Fruit fly (Drosophila melanogaster): Measurements from ENCODE around the gene sty.
A peak's percentile ranks its signal among the peaks of the same experiment; 100 is the strongest.

Gene sty

DNA sequence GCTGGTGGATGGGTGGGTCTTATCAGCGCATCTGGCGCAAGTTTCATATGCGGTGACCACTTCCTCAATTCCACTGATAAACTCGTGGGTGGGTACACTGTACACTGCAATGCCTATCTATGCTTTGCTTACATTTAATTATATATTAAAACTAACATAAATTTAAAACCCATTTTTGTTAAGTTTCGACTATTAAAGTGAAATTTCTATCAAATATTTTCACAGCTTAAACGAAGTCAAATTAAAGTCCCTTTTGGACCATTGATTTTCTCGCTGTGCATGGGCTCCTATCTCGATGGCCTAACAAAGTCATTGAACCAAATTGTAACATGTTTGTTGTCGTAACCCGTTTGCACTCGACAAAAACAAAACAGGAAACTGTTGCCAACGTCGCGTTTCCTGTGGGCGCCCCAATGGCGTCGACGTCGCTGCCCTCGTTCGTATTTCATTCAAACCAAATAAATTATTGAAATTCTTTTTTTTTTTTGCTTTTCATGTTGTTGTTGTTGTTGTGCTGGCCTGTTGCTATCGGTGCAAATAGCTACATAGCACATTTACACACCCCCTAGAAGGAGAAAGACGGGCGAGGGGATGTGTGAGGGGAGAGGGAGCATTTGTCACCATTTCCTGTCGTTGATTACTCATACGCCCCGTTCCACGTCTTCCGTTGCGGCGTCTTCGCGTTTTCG is 8.1 kb upstream of the sty start (continued):
- TF ChIP-seq zfh1 (GFP tag; IDR thresholded peaks at IDR 0.05) = peak; percentile 84
- peak; percentile 73 for TF ChIP-seq tio (GFP tag; optimal IDR thresholded peaks at IDR 0.05)
- TF ChIP-seq ham (GFP tag; IDR thresholded peaks at IDR 0.05) = peak; percentile 61; the same call in 1 of the 2 replicates
- no peak for TF ChIP-seq jumu (GFP tag; optimal IDR thresholded peaks at IDR 0.05)
- TF ChIP-seq Nf-YC (tag; optimal IDR thresholded peaks at IDR 0.05) = peak; percentile 52
- TF ChIP-seq ATbp (GFP tag; optimal IDR thresholded peaks at IDR 0.05) = peak; percentile 85
- TF ChIP-seq MTF-1 (GFP tag; optimal IDR thresholded peaks at IDR 0.05; ENCODE audit: borderline replicate concordance) = peak; percentile 66
- TF ChIP-seq vnd (GFP tag; IDR thresholded peaks at IDR 0.05; ENCODE audit: partially characterized antibody) = no peak
- TF ChIP-seq Nf-YB (GFP tag; optimal IDR thresholded peaks at IDR 0.05) = peak; percentile 57
- peak; percentile 91 for TF ChIP-seq CoRest (tag; optimal IDR thresholded peaks at IDR 0.05)
- TF ChIP-seq Ada2b (GFP tag; IDR thresholded peaks at IDR 0.05) = peak; percentile 90
- TF ChIP-seq Vsx1 (GFP tag; optimal IDR thresholded peaks at IDR 0.05) = peak; percentile 58
- peak; percentile 83 for TF ChIP-seq Hr3 (GFP tag; optimal IDR thresholded peaks at IDR 0.05)
- TF ChIP-seq Gug (GFP tag; IDR thresholded peaks at IDR 0.05) = peak; percentile 55; the same call in 3 of the 4 replicates
- peak; percentile 73 for TF ChIP-seq toy (GFP tag; IDR thresholded peaks at IDR 0.05)
- peak; percentile 94 for TF ChIP-seq Atf6 (GFP tag; IDR thresholded peaks at IDR 0.05)
- TF ChIP-seq aop (GFP tag; IDR thresholded peaks at IDR 0.05) = peak; percentile 36; the same call in 1 of the 2 replicates
- TF ChIP-seq fd96Cb (tag; optimal IDR thresholded peaks at IDR 0.05) = peak; percentile 73
- peak; percentile 93 for TF ChIP-seq dysf (GFP tag; IDR thresholded peaks at IDR 0.05)
- TF ChIP-seq Stat92E (GFP tag; optimal IDR thresholded peaks at IDR 0.05) = no peak
- peak; percentile 59 for TF ChIP-seq Bteb2 (GFP tag; optimal IDR thresholded peaks at IDR 0.05)
- peak; percentile 83 for TF ChIP-seq HHEX (GFP tag; optimal IDR thresholded peaks at IDR 0.05)
- peak; percentile 37 for TF ChIP-seq chn (GFP tag; optimal IDR thresholded peaks at IDR 0.05)
- no peak for TF ChIP-seq CG16813 (GFP tag; IDR thresholded peaks at IDR 0.05; ENCODE audit: partially characterized antibody)
- TF ChIP-seq al (GFP tag; IDR thresholded peaks at IDR 0.05) = peak; percentile 82
- peak; percentile 74 for TF ChIP-seq az2 (GFP tag; optimal IDR thresholded peaks at IDR 0.05)
- TF ChIP-seq Chrac-16 (GFP tag; optimal IDR thresholded peaks at IDR 0.05) = peak; percentile 68
- peak; percentile 73 for TF ChIP-seq CG5953 (GFP tag; IDR thresholded peaks at IDR 0.05)
- TF ChIP-seq Sox100B (GFP tag; optimal IDR thresholded peaks at IDR 0.05) = peak; percentile 74
- TF ChIP-seq br (optimal IDR thresholded peaks at IDR 0.05) = no peak
- peak; percentile 72 for TF ChIP-seq ssp (GFP tag; IDR thresholded peaks at IDR 0.05)
- peak; percentile 40 for TF ChIP-seq gcm2 (GFP tag; optimal IDR thresholded peaks at IDR 0.05)
- TF ChIP-seq ato (GFP tag; IDR thresholded peaks at IDR 0.05; ENCODE audit: partially characterized antibody) = no peak
- TF ChIP-seq slbo (GFP tag; IDR thresholded peaks at IDR 0.05) = peak; percentile 95
- TF ChIP-seq CG17612 (GFP tag; IDR thresholded peaks at IDR 0.05) = peak; percentile 71
- TF ChIP-seq HLH4C (GFP tag; IDR thresholded peaks at IDR 0.05; ENCODE audit: partially characterized antibody) = no peak
- peak in 1 of 2 experiments; percentile 38 for TF ChIP-seq crp (GFP tag; optimal IDR thresholded peaks at IDR 0.05)

DNA sequence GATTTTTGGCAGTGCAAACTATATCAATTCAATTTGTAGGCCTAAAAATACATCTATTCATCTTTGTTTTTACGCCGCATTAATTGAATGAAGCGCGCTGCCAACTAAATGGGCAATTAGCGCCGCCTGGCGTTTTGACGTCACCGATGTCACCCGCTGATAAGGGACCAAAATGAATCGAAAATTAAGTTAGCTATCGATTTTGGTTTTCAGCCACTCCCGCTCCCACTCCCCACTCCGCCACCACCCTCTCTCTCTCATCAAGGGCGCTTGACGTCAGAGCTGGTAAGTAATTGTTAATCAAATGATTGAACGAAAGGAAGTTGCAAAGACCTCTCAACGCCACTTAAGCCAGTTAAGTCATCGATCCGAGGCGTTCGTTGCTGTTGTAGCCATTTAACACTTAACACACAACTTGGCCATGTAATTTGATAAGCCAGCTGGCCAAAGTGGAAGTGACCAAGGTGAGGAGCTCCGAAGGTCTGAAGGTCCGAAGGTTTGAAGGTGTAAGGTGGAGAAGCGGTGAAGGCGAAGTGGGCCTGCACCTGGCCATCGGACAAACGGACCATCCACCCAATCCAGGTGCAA is 6.4 kb upstream of the sty start:
- TF ChIP-seq wdn (GFP tag; IDR thresholded peaks at IDR 0.05) (no peak), CkIIα-i1 (GFP tag; IDR thresholded peaks at IDR 0.05) (no peak), CG6175 (GFP tag; IDR thresholded peaks at IDR 0.05) (no peak), C15 (GFP tag; IDR thresholded peaks at IDR 0.05) (no peak), NK7.1 (GFP tag; optimal IDR thresholded peaks at IDR 0.05) (no peak), zfh2 (GFP tag; optimal IDR thresholded peaks at IDR 0.05) (no peak), zfh1 (GFP tag; IDR thresholded peaks at IDR 0.05) (no peak), HLH3B (GFP tag; IDR thresholded peaks at IDR 0.05) (no peak), Antp (GFP tag; optimal IDR thresholded peaks at IDR 0.05) (no peak), MTF-1 (GFP tag; optimal IDR thresholded peaks at IDR 0.05; ENCODE audit: borderline replicate concordance) (no peak), CG9797 (GFP tag; optimal IDR thresholded peaks at IDR 0.05) (no peak), CG1602 (GFP tag; optimal IDR thresholded peaks at IDR 0.05) (no peak), CG12942 (GFP tag; optimal IDR thresholded peaks at IDR 0.05) (no peak), CG12104 (GFP tag; optimal IDR thresholded peaks at IDR 0.05) (no peak), CG12155 (GFP tag; optimal IDR thresholded peaks at IDR 0.05) (no peak), crc (GFP tag; optimal IDR thresholded peaks at IDR 0.05) (no peak)
